Fruit fly (Drosophila melanogaster): ENCODE results near the gene CG6179.

CG6179 gene

DNA sequence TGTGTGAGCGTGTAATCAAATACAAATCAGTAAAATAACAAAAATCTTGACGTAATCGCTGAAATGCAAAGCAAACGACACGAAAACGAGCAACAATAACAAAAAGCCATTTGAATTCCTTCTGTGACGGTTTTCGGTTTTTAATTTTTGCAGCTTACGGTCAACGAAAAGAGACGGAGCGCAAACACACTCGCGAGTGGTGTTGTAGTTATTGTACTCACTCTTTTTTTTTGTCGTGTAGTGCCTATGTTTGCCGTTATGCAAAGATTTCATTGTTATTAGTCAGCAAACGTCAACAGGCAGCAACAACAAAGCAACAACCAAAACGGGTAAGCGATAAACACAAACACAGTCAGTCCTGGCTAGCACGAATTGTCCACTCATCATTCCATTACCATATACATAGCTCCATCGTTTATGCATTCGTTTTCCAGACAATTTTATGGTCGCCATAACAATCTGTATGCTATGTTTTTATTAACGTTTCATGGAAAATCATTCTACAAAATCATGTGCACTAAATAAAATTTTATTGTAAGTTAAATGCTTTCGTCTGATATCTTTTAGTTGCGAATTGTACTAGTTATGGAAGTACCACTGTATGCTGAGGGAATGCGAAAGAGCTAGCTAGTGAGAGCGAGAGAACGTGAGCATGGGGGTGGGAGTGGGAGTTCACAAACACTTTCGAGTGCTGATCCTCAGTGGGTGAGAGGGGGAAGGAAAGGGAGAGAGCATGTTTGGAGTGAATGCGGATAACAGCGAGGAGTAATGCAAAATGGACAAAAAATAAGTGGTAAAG is 12.8 kb upstream of the CG6179 start (continued):
- TF ChIP-seq prd (optimal IDR thresholded peaks at IDR 0.05) (no peak), prd (GFP tag; IDR thresholded peaks at IDR 0.05) (peak; percentile 73; the same call in 2 of the 3 replicates), sens (GFP tag) (peak; percentile 90), Ptx1 (GFP tag; IDR thresholded peaks at IDR 0.05) (peak; percentile 75), gro (GFP tag; optimal IDR thresholded peaks at IDR 0.05) (peak; percentile 93), Poxn (GFP tag; IDR thresholded peaks at IDR 0.05) (peak; percentile 69), lmd (GFP tag; IDR thresholded peaks at IDR 0.05) (peak; percentile 91), CG11398 (GFP tag; optimal IDR thresholded peaks at IDR 0.05) (no peak), CG7372 (GFP tag; IDR thresholded peaks at IDR 0.05) (peak; percentile 80), ac (GFP tag; optimal IDR thresholded peaks at IDR 0.05) (no peak), CG4360 (GFP tag; IDR thresholded peaks at IDR 0.05) (no peak), CG14014 (GFP tag; IDR thresholded peaks at IDR 0.05) (peak; percentile 91), pum (GFP tag; optimal IDR thresholded peaks at IDR 0.05) (peak; percentile 45), MESR4 (GFP tag; optimal IDR thresholded peaks at IDR 0.05) (no peak), CG30403 (GFP tag; optimal IDR thresholded peaks at IDR 0.05) (peak; percentile 31), CG18599 (GFP tag; optimal IDR thresholded peaks at IDR 0.05) (peak; percentile 88), scrt (GFP tag; optimal IDR thresholded peaks at IDR 0.05) (peak; percentile 77), sc (optimal IDR thresholded peaks at IDR 0.05) (no peak), sc (GFP tag; optimal IDR thresholded peaks at IDR 0.05) (peak; percentile 20), Lhr (GFP tag; optimal IDR thresholded peaks at IDR 0.05) (no peak), CG15601 (tag; optimal IDR thresholded peaks at IDR 0.05) (peak; percentile 43), Med (GFP tag) (peak; percentile 98), HLH3B (GFP tag; IDR thresholded peaks at IDR 0.05) (peak; percentile 52; the same call in 1 of the 2 replicates), CG8359 (GFP tag; optimal IDR thresholded peaks at IDR 0.05; ENCODE audit: borderline replicate concordance) (peak; percentile 49), hkb (optimal IDR thresholded peaks at IDR 0.05) (no peak), hkb (GFP tag; IDR thresholded peaks at IDR 0.05) (peak; percentile 68), dm (GFP tag; optimal IDR thresholded peaks at IDR 0.05) (no peak), lola (GFP tag; optimal IDR thresholded peaks at IDR 0.05) (no peak), CG10366 (GFP tag; IDR thresholded peaks at IDR 0.05) (peak; percentile 64), ewg (GFP tag; optimal IDR thresholded peaks at IDR 0.05) (peak; percentile 36), HmgZ (tag; optimal IDR thresholded peaks at IDR 0.05) (peak; percentile 92), CG12942 (GFP tag; optimal IDR thresholded peaks at IDR 0.05) (no peak), danr (GFP tag; IDR thresholded peaks at IDR 0.05) (peak; percentile 72), BtbVII (GFP tag; optimal IDR thresholded peaks at IDR 0.05) (peak; percentile 63), h (optimal IDR thresholded peaks at IDR 0.05) (no peak), cg (GFP tag; optimal IDR thresholded peaks at IDR 0.05) (no peak), CG4404 (GFP tag; IDR thresholded peaks at IDR 0.05) (peak; percentile 73), nmo (GFP tag; optimal IDR thresholded peaks at IDR 0.05) (peak; percentile 66), H15 (GFP tag; IDR thresholded peaks at IDR 0.05) (peak; percentile 51; the same call in 2 of the 3 replicates), Dref (GFP tag; IDR thresholded peaks at IDR 0.05) (no peak), pb (GFP tag; optimal IDR thresholded peaks at IDR 0.05) (peak; percentile 85), Nf-YB (GFP tag; optimal IDR thresholded peaks at IDR 0.05) (no peak), Ets97D (GFP tag; optimal IDR thresholded peaks at IDR 0.05) (peak; percentile 26), CG34224 (GFP tag; IDR thresholded peaks at IDR 0.05; ENCODE audit: partially characterized antibody) (no peak), CG16813 (GFP tag; IDR thresholded peaks at IDR 0.05; ENCODE audit: partially characterized antibody) (no peak), sug (tag; optimal IDR thresholded peaks at IDR 0.05) (peak; percentile 88), schlank (tag; optimal IDR thresholded peaks at IDR 0.05) (peak; percentile 76), eve (GFP tag; optimal IDR thresholded peaks at IDR 0.05) (peak in 1 of 2 experiments; percentile 88), pzg (GFP tag; optimal IDR thresholded peaks at IDR 0.05) (peak; percentile 4), amos (GFP tag; IDR thresholded peaks at IDR 0.05; ENCODE audit: partially characterized antibody) (no peak)
